Fruit fly (Drosophila melanogaster) whole organism, pupa: ENCODE data around the gene CG15221.

Source experiments
- CG14655 ChIP-seq: fragments of 200-800 bp; sonication (Bioruptor generic); optimal IDR thresholded peaks from 3 replicates; lab custom pipeline; 2017; ENCODE audit warnings: mild to moderate bottlenecking, missing biosample characterization, missing genetic modification reagents, missing genetic modification characterization
- CG34367 ChIP-seq: fragments of 200-800 bp; sonication (Bioruptor generic); optimal IDR thresholded peaks from 2 replicates; lab custom pipeline; 2018; ENCODE audit warnings: missing biosample characterization, mild to moderate bottlenecking, missing genetic modification characterization
- CG4496 ChIP-seq: fragments of 200-800 bp; sonication (Bioruptor generic); IDR thresholded peaks from 3 replicates; pipeline ENCODE4 v1.3.6; 2022; ENCODE audit warnings: missing biosample characterization, missing genetic modification characterization
- CG8301 ChIP-seq: fragments of 200-800 bp; sonication (Bioruptor generic); optimal IDR thresholded peaks from 2 replicates; lab custom pipeline; 2018; ENCODE audit warnings: missing biosample characterization, mild to moderate bottlenecking, missing genetic modification characterization
- EcR ChIP-seq: fragments of 200-800 bp; sonication (Bioruptor generic); optimal IDR thresholded peaks from 3 replicates; lab custom pipeline; 2019; ENCODE audit warnings: missing biosample characterization, missing genetic modification characterization, mild to moderate bottlenecking, moderate library complexity, missing genetic modification reagents
- Ets98B ChIP-seq: fragments of 200-800 bp; sonication (Bioruptor generic); IDR thresholded peaks from 2 replicates; pipeline ENCODE4 v1.3.6; 2022; ENCODE audit warnings: missing biosample characterization, missing genetic modification characterization
- rn ChIP-seq: fragments of 200-800 bp; sonication (Bioruptor generic); IDR thresholded peaks from 2 replicates; pipeline ENCODE4 v1.3.6; 2022; ENCODE audit warnings: missing biosample characterization, missing genetic modification characterization

dm6 chrX:11756892-11757291 lies 32.8 kb downstream of the CG15221 start:
- no peak for TF ChIP-seq CG34367 (tag; lab: Kevin White, UChicago)
- no peak for TF ChIP-seq Ets98B
- TF ChIP-seq CG4496 (GFP tag; lab: Robert Waterston, UW): no peak
- TF ChIP-seq EcR (GFP tag; lab: Kevin White, UChicago): no peak
- TF ChIP-seq CG8301 (tag; lab: Kevin White, UChicago): no peak
- TF ChIP-seq CG14655 (GFP tag; lab: Kevin White, UChicago): no peak
- no peak for TF ChIP-seq rn (GFP tag; lab: Robert Waterston, UW)
